Worm (Caenorhabditis elegans) whole organism, L4/young adult: ENCODE results near the gene srx-86.

ENCODE experiments used
- W03F9.2 ChIP-seq: fragments of 150-350 bp; optimal IDR thresholded peaks from 2 replicates; lab custom pipeline; 2014; ENCODE audit warnings: missing biosample characterization, missing genetic modification characterization
- dao-5 ChIP-seq: sonication (generic microtip); optimal IDR thresholded peaks from 2 replicates; lab custom pipeline; 2016; ENCODE audit warnings: missing genotype, missing genetic modification characterization, moderate library complexity, missing compliant biosample characterization
- him-1 ChIP-seq: sonication (generic microtip); optimal IDR thresholded peaks from 2 replicates; lab custom pipeline; 2016; ENCODE audit warnings: missing genotype, missing genetic modification reagents, missing genetic modification characterization, missing compliant biosample characterization

- TF ChIP-seq him-1, result no peak
- no peak for TF ChIP-seq dao-5 (tag; lab: Kevin White, UChicago)
- TF ChIP-seq W03F9.2 (tag; lab: Kevin White, UChicago), result no peak
These were observed 38.1 kb downstream of the srx-86 start, which contains the start of gene F35B12.9 for ce11 chrV:11600800-11601199.
